Worm (Caenorhabditis elegans): ENCODE measurements around the gene gtbp-1.

gtbp-1 gene

ce11 chrIV:10141930-10142505 is 13.3 kb upstream of the gtbp-1 start, which contains the start of the genes gst-2, gst-4 and dhs-12:
TSS of gene gst-2 (minus strand) at chrIV:10142061.
TSS of gene gst-4 (plus strand) at chrIV:10142225.
TSS of gene dhs-12 (plus strand) at chrIV:10142455.
- TF ChIP-seq tlf-1 (GFP tag; optimal IDR thresholded peaks at IDR 0.05) (no peak), egl-44 (GFP tag; IDR thresholded peaks at IDR 0.05) (no peak), Y95B8A.8 (GFP tag; IDR thresholded peaks at IDR 0.05) (no peak), nfyb-1 (GFP tag; IDR thresholded peaks at IDR 0.05) (no peak), F55B11.4 (tag; optimal IDR thresholded peaks at IDR 0.05; ENCODE audit: borderline replicate concordance, insufficient read depth) (no peak)

ce11 chrIV:10140143-10140542 is 11.4 kb upstream of the gtbp-1 start, which contains the start of gene gst-3:
TSS of gene gst-3 (minus strand) at chrIV:10140243.
- TF ChIP-seq snpc-3.4 (tag; optimal IDR thresholded peaks at IDR 0.05) (no peak), athp-1 (tag; optimal IDR thresholded peaks at IDR 0.05) (no peak), egrh-3 (GFP tag; IDR thresholded peaks at IDR 0.05) (no peak), ztf-6 (GFP tag; IDR thresholded peaks at IDR 0.05) (no peak), attf-5 (GFP tag; optimal IDR thresholded peaks at IDR 0.05) (no peak), mes-4 (tag; optimal IDR thresholded peaks at IDR 0.05) (no peak), sdz-38 (tag; optimal IDR thresholded peaks at IDR 0.05) (no peak), rcor-1 (GFP tag; IDR thresholded peaks at IDR 0.05) (no peak), T26A5.8 (tag; optimal IDR thresholded peaks at IDR 0.05) (no peak), let-607 (tag; optimal IDR thresholded peaks at IDR 0.05) (no peak), sptf-2 (GFP tag; optimal IDR thresholded peaks at IDR 0.05) (no peak), lir-1 (GFP tag; conservative IDR thresholded peaks at IDR 0.05) (no peak), F52B5.7 (tag; optimal IDR thresholded peaks at IDR 0.05) (no peak), nfya-2 (GFP tag; IDR thresholded peaks at IDR 0.05) (no peak), snpc-4 (GFP tag; optimal IDR thresholded peaks at IDR 0.05) (no peak), snpc-4 (tag; optimal IDR thresholded peaks at IDR 0.05) (no peak), ztf-18 (tag; optimal IDR thresholded peaks at IDR 0.05) (no peak)

ce11 chrIV:10137804-10138203 is 9.0 kb upstream of the gtbp-1 start, which contains the start of gene K08F4.12:
TSS of gene K08F4.12 (plus strand) at chrIV:10138104.
- TF ChIP-seq hsf-1 (GFP tag; IDR thresholded peaks at IDR 0.05) (no peak), rec-8 (tag; optimal IDR thresholded peaks at IDR 0.05) (no peak)

- no peak for TF ChIP-seq lir-1 (GFP tag; conservative IDR thresholded peaks at IDR 0.05)
Observed at ce11 chrIV:10135817-10136216, 7.1 kb upstream of the gtbp-1 start, which contains the start of gene K08F4.5. TSS of gene K08F4.5 (minus strand) at chrIV:10135917.

- TF ChIP-seq snpc-4 (GFP tag; optimal IDR thresholded peaks at IDR 0.05) (no peak), snpc-4 (tag; optimal IDR thresholded peaks at IDR 0.05) (no peak), F23B12.7 (tag; optimal IDR thresholded peaks at IDR 0.05; ENCODE audit: insufficient read depth) (no peak), Y53G8AR.9 (GFP tag; conservative IDR thresholded peaks at IDR 0.05) (no peak), hrde-1 (tag; optimal IDR thresholded peaks at IDR 0.05; ENCODE audit: borderline replicate concordance) (no peak), ztf-18 (tag; optimal IDR thresholded peaks at IDR 0.05) (no peak), Y56A3A.18 (GFP tag; IDR thresholded peaks at IDR 0.05) (no peak), nhr-27 (tag; optimal IDR thresholded peaks at IDR 0.05) (no peak)
Observed at ce11 chrIV:10129957-10130356, 1.2 kb upstream of the gtbp-1 start, which contains the start of gene glt-3. TSS of gene glt-3 (plus strand) at chrIV:10130257.

All from whole organism, young adult.